3 fruit fly cellular contexts compared by ENCODE assay signal in genomic region chr3R:22145425-22146411, dm6.
TF ChIP-seq lines count a peak whose summit lies in the region.

No protein-coding gene starts in this region.

TF ChIP-seq in whole organism, adult, 20 proteins besides CTCF, POLR2A, EP300 and RAD21 (continued from another document):
- TF ChIP-seq CG11617 (GFP tag; optimal IDR thresholded peaks at IDR 0.05; lab: Kevin White, UChicago) (peak; percentile 43), CG1620 (GFP tag; optimal IDR thresholded peaks at IDR 0.05; lab: Kevin White, UChicago) (no peak)

TF ChIP-seq in whole organism, embryonic, 481 proteins besides CTCF, POLR2A, EP300 and RAD21 (continued from another document and continues in another):
- no peak for TF ChIP-seq CG17912 (GFP tag; optimal IDR thresholded peaks at IDR 0.05; lab: Kevin White, UChicago)
- TF ChIP-seq gem (tag; optimal IDR thresholded peaks at IDR 0.05; lab: Kevin White, UChicago) = peak; percentile 86
- TF ChIP-seq CG30020 (tag; optimal IDR thresholded peaks at IDR 0.05; lab: Kevin White, UChicago) = peak; percentile 12
- TF ChIP-seq HmgD (GFP tag; optimal IDR thresholded peaks at IDR 0.05; lab: Kevin White, UChicago) = no peak
- TF ChIP-seq caup (GFP tag; optimal IDR thresholded peaks at IDR 0.05; lab: Kevin White, UChicago; ENCODE audit: severe bottlenecking) = peak; percentile 23
- peak; percentile 57 for TF ChIP-seq CG3407 (GFP tag; optimal IDR thresholded peaks at IDR 0.05; lab: Kevin White, UChicago)
- peak; percentile 33 for TF ChIP-seq CG10565 (GFP tag; optimal IDR thresholded peaks at IDR 0.05; lab: Kevin White, UChicago)
- TF ChIP-seq h (optimal IDR thresholded peaks at IDR 0.05; lab: Kevin White, UChicago) = no peak
- TF ChIP-seq Jarid2 (GFP tag; optimal IDR thresholded peaks at IDR 0.05; lab: Kevin White, UChicago) = peak; percentile 9
- TF ChIP-seq ab (GFP tag; optimal IDR thresholded peaks at IDR 0.05; lab: Kevin White, UChicago) = peak; percentile 48
- TF ChIP-seq CG7987 (GFP tag; optimal IDR thresholded peaks at IDR 0.05; lab: Kevin White, UChicago) = peak; percentile 45
- peak; percentile 72 for TF ChIP-seq Pdp1 (GFP tag; optimal IDR thresholded peaks at IDR 0.05; lab: Kevin White, UChicago)
- TF ChIP-seq gcm2 (GFP tag; optimal IDR thresholded peaks at IDR 0.05; lab: Kevin White, UChicago) = peak; percentile 53
- TF ChIP-seq Dp (GFP tag; optimal IDR thresholded peaks at IDR 0.05; lab: Kevin White, UChicago) = no peak
- no peak for TF ChIP-seq Dfd (GFP tag; optimal IDR thresholded peaks at IDR 0.05; lab: Kevin White, UChicago)
- TF ChIP-seq Aef1 (GFP tag; IDR thresholded peaks at IDR 0.05; lab: Robert Waterston, UW) = no peak
- TF ChIP-seq Ravus (GFP tag; IDR thresholded peaks at IDR 0.05; lab: Robert Waterston, UW) = peak; percentile 28
- TF ChIP-seq slou (GFP tag; optimal IDR thresholded peaks at IDR 0.05; lab: Kevin White, UChicago) = no peak
- TF ChIP-seq Dll (GFP tag; IDR thresholded peaks at IDR 0.05; lab: Robert Waterston, UW; ENCODE audit: partially characterized antibody) = no peak
- peak; percentile 64 for TF ChIP-seq CG17385 (GFP tag; optimal IDR thresholded peaks at IDR 0.05; lab: Kevin White, UChicago)
- no peak for TF ChIP-seq MTF-1 (GFP tag; optimal IDR thresholded peaks at IDR 0.05; lab: Kevin White, UChicago; ENCODE audit: borderline replicate concordance)
- TF ChIP-seq CG11504 (tag; optimal IDR thresholded peaks at IDR 0.05; lab: Kevin White, UChicago) = peak; percentile 78
- no peak for TF ChIP-seq sc (optimal IDR thresholded peaks at IDR 0.05; lab: Kevin White, UChicago)
- TF ChIP-seq sc (GFP tag; optimal IDR thresholded peaks at IDR 0.05; lab: Kevin White, UChicago) = peak; percentile 80
- TF ChIP-seq TFAM (GFP tag; optimal IDR thresholded peaks at IDR 0.05; lab: Kevin White, UChicago) = no peak
- TF ChIP-seq dati (GFP tag; IDR thresholded peaks at IDR 0.05; lab: Robert Waterston, UW) = peak; percentile 58; the same call in 1 of the 2 replicates
- TF ChIP-seq dimm (GFP tag; IDR thresholded peaks at IDR 0.05; lab: Robert Waterston, UW) = peak; percentile 64
- TF ChIP-seq Scr (GFP tag; IDR thresholded peaks at IDR 0.05; lab: Robert Waterston, UW; ENCODE audit: partially characterized antibody) = no peak
- TF ChIP-seq lov (optimal IDR thresholded peaks at IDR 0.05; lab: Kevin White, UChicago) = no peak
- peak; percentile 85 for TF ChIP-seq lov (GFP tag; IDR thresholded peaks at IDR 0.05; lab: Robert Waterston, UW)
- peak; percentile 44 for TF ChIP-seq CG12942 (GFP tag; optimal IDR thresholded peaks at IDR 0.05; lab: Kevin White, UChicago)
- TF ChIP-seq Hr78 (GFP tag; optimal IDR thresholded peaks at IDR 0.05; lab: Kevin White, UChicago) = peak in 1 of 2 experiments; percentile 95
- TF ChIP-seq BtbVII (GFP tag; optimal IDR thresholded peaks at IDR 0.05; lab: Kevin White, UChicago) = no peak
- TF ChIP-seq tx (GFP tag; optimal IDR thresholded peaks at IDR 0.05; lab: Kevin White, UChicago) = peak; percentile 66
- peak; percentile 23 for TF ChIP-seq kah (GFP tag; optimal IDR thresholded peaks at IDR 0.05; lab: Kevin White, UChicago)
- TF ChIP-seq Usf (GFP tag; optimal IDR thresholded peaks at IDR 0.05; lab: Kevin White, UChicago) = peak; percentile 27
- no peak for TF ChIP-seq nom (GFP tag; optimal IDR thresholded peaks at IDR 0.05; lab: Kevin White, UChicago)
- no peak for TF ChIP-seq CG2129 (GFP tag; IDR thresholded peaks at IDR 0.05; lab: Robert Waterston, UW; ENCODE audit: partially characterized antibody)
- TF ChIP-seq CG2678 (tag; optimal IDR thresholded peaks at IDR 0.05; lab: Kevin White, UChicago) = peak; percentile 80
- peak; percentile 44 for TF ChIP-seq CG15073 (GFP tag; optimal IDR thresholded peaks at IDR 0.05; lab: Kevin White, UChicago)
- no peak for TF ChIP-seq CG31365 (tag; optimal IDR thresholded peaks at IDR 0.05; lab: Kevin White, UChicago)
- no peak for TF ChIP-seq Dek (tag; optimal IDR thresholded peaks at IDR 0.05; lab: Kevin White, UChicago)
- TF ChIP-seq fu2 (GFP tag; optimal IDR thresholded peaks at IDR 0.05; lab: Kevin White, UChicago) = no peak
- peak; percentile 89 for TF ChIP-seq bab2 (GFP tag; optimal IDR thresholded peaks at IDR 0.05; lab: Kevin White, UChicago)
- 0 out of 2 replicates have a peak, but pooled peaks have one; percentile 31 for TF ChIP-seq CG11247 (GFP tag; IDR thresholded peaks at IDR 0.05; lab: Robert Waterston, UW)
- TF ChIP-seq fd96Cb (tag; optimal IDR thresholded peaks at IDR 0.05; lab: Kevin White, UChicago) = peak; percentile 85
- peak; percentile 85 for TF ChIP-seq Ptx1 (GFP tag; IDR thresholded peaks at IDR 0.05; lab: Robert Waterston, UW)
- TF ChIP-seq CG18476 (GFP tag; optimal IDR thresholded peaks at IDR 0.05; lab: Kevin White, UChicago) = peak; percentile 68
- TF ChIP-seq CG4424 (GFP tag; optimal IDR thresholded peaks at IDR 0.05; lab: Kevin White, UChicago) = peak; percentile 76
- peak; percentile 33 for TF ChIP-seq repo (GFP tag; optimal IDR thresholded peaks at IDR 0.05; lab: Kevin White, UChicago)
- peak; percentile 77 for TF ChIP-seq CG6813 (GFP tag; optimal IDR thresholded peaks at IDR 0.05; lab: Kevin White, UChicago)
- peak; percentile 53 for TF ChIP-seq HLH54F (GFP tag; optimal IDR thresholded peaks at IDR 0.05; lab: Kevin White, UChicago)
- peak; percentile 83 for TF ChIP-seq Awh (GFP tag; IDR thresholded peaks at IDR 0.05; lab: Robert Waterston, UW)
- no peak for TF ChIP-seq CG11456 (GFP tag; IDR thresholded peaks at IDR 0.05; lab: Robert Waterston, UW)
- peak; percentile 76 for TF ChIP-seq Abd-B (GFP tag; optimal IDR thresholded peaks at IDR 0.05; lab: Kevin White, UChicago)
- TF ChIP-seq lilli (GFP tag; optimal IDR thresholded peaks at IDR 0.05; lab: Kevin White, UChicago) = peak; percentile 57
- TF ChIP-seq danr (GFP tag; IDR thresholded peaks at IDR 0.05; lab: Robert Waterston, UW) = peak; percentile 75
- peak; percentile 46 for TF ChIP-seq tup (GFP tag; optimal IDR thresholded peaks at IDR 0.05; lab: Kevin White, UChicago)
- no peak for TF ChIP-seq CG16813 (GFP tag; IDR thresholded peaks at IDR 0.05; lab: Robert Waterston, UW; ENCODE audit: partially characterized antibody)
- no peak for TF ChIP-seq nerfin-2 (GFP tag; IDR thresholded peaks at IDR 0.05; lab: Robert Waterston, UW; ENCODE audit: partially characterized antibody)
- TF ChIP-seq ewg (GFP tag; optimal IDR thresholded peaks at IDR 0.05; lab: Kevin White, UChicago) = peak; percentile 66
- no peak for TF ChIP-seq luna (GFP tag; optimal IDR thresholded peaks at IDR 0.05; lab: Kevin White, UChicago)
- TF ChIP-seq CG18619 (GFP tag; optimal IDR thresholded peaks at IDR 0.05; lab: Kevin White, UChicago) = peak; percentile 30
- TF ChIP-seq sna (GFP tag; IDR thresholded peaks at IDR 0.05; lab: Robert Waterston, UW; ENCODE audit: partially characterized antibody) = no peak

TF ChIP-seq in whole organism, prepupa, 60 proteins besides CTCF, POLR2A, EP300 and RAD21 (continued from another document):
- TF ChIP-seq Eip93F (GFP tag; optimal IDR thresholded peaks at IDR 0.05; lab: Kevin White, UChicago) (no peak), vri (GFP tag; optimal IDR thresholded peaks at IDR 0.05; lab: Kevin White, UChicago) (no peak), CG8319 (GFP tag; optimal IDR thresholded peaks at IDR 0.05; lab: Kevin White, UChicago) (no peak), spab (GFP tag; optimal IDR thresholded peaks at IDR 0.05; lab: Kevin White, UChicago) (peak; percentile 61), CG10631 (GFP tag; optimal IDR thresholded peaks at IDR 0.05; lab: Kevin White, UChicago) (peak; percentile 71), CG6808 (GFP tag; optimal IDR thresholded peaks at IDR 0.05; lab: Kevin White, UChicago) (peak; percentile 37), CG6792 (GFP tag; optimal IDR thresholded peaks at IDR 0.05; lab: Kevin White, UChicago) (peak; percentile 23), CG11762 (GFP tag; optimal IDR thresholded peaks at IDR 0.05; lab: Kevin White, UChicago; ENCODE audit: insufficient read depth) (peak; percentile 48), Ets21C (GFP tag; optimal IDR thresholded peaks at IDR 0.05; lab: Kevin White, UChicago) (no peak), Smox (GFP tag; optimal IDR thresholded peaks at IDR 0.05; lab: Kevin White, UChicago) (no peak), ss (GFP tag; optimal IDR thresholded peaks at IDR 0.05; lab: Kevin White, UChicago) (peak in 1 of 2 experiments; percentile 35), CG7368 (GFP tag; optimal IDR thresholded peaks at IDR 0.05; lab: Kevin White, UChicago) (peak; percentile 49), CG9139 (GFP tag; optimal IDR thresholded peaks at IDR 0.05; lab: Kevin White, UChicago) (no peak), CG4318 (GFP tag; optimal IDR thresholded peaks at IDR 0.05; lab: Kevin White, UChicago) (peak; percentile 48), CG8119 (GFP tag; IDR thresholded peaks at IDR 0.05; lab: Robert Waterston, UW) (peak; percentile 78), Sox14 (GFP tag; optimal IDR thresholded peaks at IDR 0.05; lab: Kevin White, UChicago) (peak; percentile 59), dac (GFP tag; optimal IDR thresholded peaks at IDR 0.05; lab: Kevin White, UChicago) (peak; percentile 23), Hr39 (GFP tag; optimal IDR thresholded peaks at IDR 0.05; lab: Kevin White, UChicago) (peak; percentile 22), eg (GFP tag; IDR thresholded peaks at IDR 0.05; lab: Robert Waterston, UW) (peak; percentile 86), svp (GFP tag; lab: Kevin White, UChicago) (peak; percentile 57), CG1621 (tag; optimal IDR thresholded peaks at IDR 0.05; lab: Kevin White, UChicago) (no peak), fd85E (GFP tag; optimal IDR thresholded peaks at IDR 0.05; lab: Kevin White, UChicago) (no peak), Eip78C (GFP tag; lab: Kevin White, UChicago) (peak; percentile 89), CG10669 (GFP tag; optimal IDR thresholded peaks at IDR 0.05; lab: Kevin White, UChicago) (peak; percentile 54), CG3919 (GFP tag; optimal IDR thresholded peaks at IDR 0.05; lab: Kevin White, UChicago) (peak; percentile 39), CG8632 (GFP tag; optimal IDR thresholded peaks at IDR 0.05; lab: Kevin White, UChicago) (no peak), Met (GFP tag; optimal IDR thresholded peaks at IDR 0.05; lab: Kevin White, UChicago) (peak; percentile 15), CG6854 (GFP tag; optimal IDR thresholded peaks at IDR 0.05; lab: Kevin White, UChicago) (no peak), CG32006 (GFP tag; optimal IDR thresholded peaks at IDR 0.05; lab: Kevin White, UChicago) (peak; percentile 82), CG16779 (tag; optimal IDR thresholded peaks at IDR 0.05; lab: Kevin White, UChicago) (peak; percentile 15), Ets96B (tag; optimal IDR thresholded peaks at IDR 0.05; lab: Kevin White, UChicago) (peak; percentile 66), Eip75B (GFP tag; optimal IDR thresholded peaks at IDR 0.05; lab: Kevin White, UChicago) (peak; percentile 64), Blimp-1 (GFP tag; optimal IDR thresholded peaks at IDR 0.05; lab: Kevin White, UChicago) (no peak), Sox15 (GFP tag; optimal IDR thresholded peaks at IDR 0.05; lab: Kevin White, UChicago) (no peak), Hr4 (GFP tag; optimal IDR thresholded peaks at IDR 0.05; lab: Kevin White, UChicago) (peak; percentile 77), achi (GFP tag; optimal IDR thresholded peaks at IDR 0.05; lab: Kevin White, UChicago) (peak; percentile 57), cyc (GFP tag; optimal IDR thresholded peaks at IDR 0.05; lab: Kevin White, UChicago) (no peak), CG11902 (GFP tag; optimal IDR thresholded peaks at IDR 0.05; lab: Kevin White, UChicago) (no peak), esn (GFP tag; optimal IDR thresholded peaks at IDR 0.05; lab: Kevin White, UChicago) (peak; percentile 41), Gug (GFP tag; IDR thresholded peaks at IDR 0.05; lab: Robert Waterston, UW) (peak; percentile 74), net (GFP tag; optimal IDR thresholded peaks at IDR 0.05; lab: Kevin White, UChicago) (peak; percentile 49)
